Worm (Caenorhabditis elegans) whole organism, young adult: ENCODE data around the gene F25E5.5.

Experiments used
- B0019.2 ChIP-seq: fragments of 200-800 bp; sonication (Bioruptor generic); conservative IDR thresholded peaks from 2 replicates; pipeline ENCODE4 v1.3.6; 2022; ENCODE audit warnings: missing genetic modification reagents, missing genetic modification characterization, missing compliant biosample characterization
- F49E8.2 ChIP-seq: sonication (generic microtip); optimal IDR thresholded peaks from 3 replicates; lab custom pipeline; 2017; ENCODE audit warnings: missing genetic modification characterization, mild to moderate bottlenecking, missing compliant biosample characterization, antibody characterized with exemption, moderate library complexity; ENCODE audit not compliant: insufficient read depth
- F57C9.4 ChIP-seq: sonication (generic microtip); optimal IDR thresholded peaks from 2 replicates; lab custom pipeline; 2017; ENCODE audit warnings: mild to moderate bottlenecking, missing genetic modification characterization, missing compliant biosample characterization
- athp-1 ChIP-seq: sonication (generic microtip); optimal IDR thresholded peaks from 2 replicates; lab custom pipeline; 2017; ENCODE audit warnings: mild to moderate bottlenecking, missing genetic modification characterization, missing compliant biosample characterization
- efl-1 ChIP-seq: fragments of 150-350 bp; optimal IDR thresholded peaks from 2 replicates; lab custom pipeline; 2014; ENCODE audit warnings: missing biosample characterization, missing genetic modification reagents, missing genetic modification characterization
- egrh-3 ChIP-seq: fragments of 200-800 bp; sonication (Bioruptor generic); IDR thresholded peaks from 2 replicates; pipeline ENCODE4 v1.3.6; 2022; ENCODE audit warnings: missing genetic modification reagents, missing genetic modification characterization, missing compliant biosample characterization
- him-1 ChIP-seq: sonication (generic microtip); optimal IDR thresholded peaks from 2 replicates; lab custom pipeline; 2016; ENCODE audit warnings: missing genotype, missing genetic modification reagents, missing genetic modification characterization, missing compliant biosample characterization
- hrde-1 ChIP-seq: sonication (generic microtip); optimal IDR thresholded peaks from 2 replicates; lab custom pipeline; 2016; ENCODE audit warnings: missing genetic modification characterization, mild to moderate bottlenecking, missing compliant biosample characterization, moderate library complexity, missing genotype, missing genetic modification reagents, borderline replicate concordance
- lag-1 ChIP-seq: fragments of 200-800 bp; sonication (Bioruptor generic); IDR thresholded peaks from 2 replicates; pipeline ENCODE4 v1.3.6; 2022; ENCODE audit warnings: missing genetic modification reagents, missing genetic modification characterization, missing compliant biosample characterization
- nfya-2 ChIP-seq: fragments of 200-800 bp; sonication (Bioruptor generic); IDR thresholded peaks from 2 replicates; pipeline ENCODE4 v1.3.6; 2022; ENCODE audit warnings: missing genetic modification reagents, missing genetic modification characterization, missing compliant biosample characterization
- pbrm-1 ChIP-seq: fragments of 200-800 bp; sonication (Bioruptor generic); IDR thresholded peaks from 2 replicates; pipeline ENCODE4 v1.3.6; 2022; ENCODE audit warnings: missing genetic modification reagents, missing genetic modification characterization, missing compliant biosample characterization
- snpc-4 ChIP-seq, 5 experiments: fragments of 150-350 bp in 1 of 5; sonication (generic microtip) in 4 of 5; optimal IDR thresholded peaks; 2 replicates each; lab custom pipeline; 2014 to 2018; ENCODE audit warnings: missing genetic modification characterization in 5 of 5, missing biosample characterization in 3 of 5, antibody characterized with exemption in 2 of 5, mild to moderate bottlenecking in 2 of 5, missing compliant biosample characterization in 2 of 5, missing genotype in 2 of 5, moderate library complexity in 2 of 5, missing genetic modification reagents in 1 of 5
- unc-62 ChIP-seq: fragments of 150-350 bp; optimal IDR thresholded peaks from 2 replicates; lab custom pipeline; 2014; ENCODE audit warnings: missing biosample characterization, missing genetic modification reagents, missing genetic modification characterization
- zfh-2 ChIP-seq: fragments of 200-800 bp; sonication (Bioruptor generic); conservative IDR thresholded peaks from 2 replicates; pipeline ENCODE4 v1.3.6; 2022; ENCODE audit warnings: missing genetic modification reagents, missing genetic modification characterization, missing compliant biosample characterization

DNA sequence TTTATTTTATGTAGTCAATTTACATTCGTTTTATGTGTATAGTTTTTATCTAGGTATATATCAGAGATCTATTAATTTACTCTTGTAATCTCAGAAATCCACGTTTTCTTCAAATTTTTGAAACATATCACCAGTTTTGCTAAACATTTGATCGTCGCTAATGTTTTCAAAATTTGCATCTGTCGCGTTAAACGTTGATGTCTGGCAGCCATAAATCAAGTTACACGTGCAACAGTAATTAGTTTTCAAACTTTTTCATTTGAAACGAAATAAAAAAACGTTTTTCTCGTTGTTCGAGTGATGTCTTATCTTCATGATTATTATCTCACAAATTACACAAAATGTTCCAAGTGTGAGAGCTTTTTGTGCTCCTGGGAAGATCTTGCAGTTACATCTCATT lies 50.4 kb downstream of the F25E5.5 start, which contains the start of gene srh-79:
- TF ChIP-seq egrh-3 (GFP tag; lab: Robert Waterston, UW) (no peak), F49E8.2 (no peak), snpc-4 (GFP tag; optimal IDR thresholded peaks at IDR 0.05; lab: Kevin White, UChicago) (no peak), snpc-4 (tag; optimal IDR thresholded peaks at IDR 0.05; lab: Kevin White, UChicago) (no peak), efl-1 (no peak), B0019.2 (GFP tag; lab: Robert Waterston, UW) (no peak), pbrm-1 (GFP tag; lab: Robert Waterston, UW) (no peak), zfh-2 (GFP tag; lab: Robert Waterston, UW) (no peak), unc-62 (GFP tag; lab: Kevin White, UChicago) (no peak), nfya-2 (GFP tag; lab: Robert Waterston, UW) (no peak), lag-1 (no peak), F57C9.4 (tag; lab: Kevin White, UChicago) (no peak), hrde-1 (no peak), him-1 (tag; lab: Kevin White, UChicago) (no peak), athp-1 (tag; lab: Kevin White, UChicago) (no peak)
